Worm (Caenorhabditis elegans) whole organism, midembryonic: ENCODE data around the gene F29A7.3.

ENCODE experiments used
- T22C8.4 ChIP-seq: fragments of 200-800 bp; sonication (Bioruptor generic); IDR thresholded peaks from 2 replicates; pipeline ENCODE4 v1.3.6; 2022; ENCODE audit warnings: missing genetic modification characterization, missing compliant biosample characterization
- cog-1 ChIP-seq: sonication (generic microtip); optimal IDR thresholded peaks from 2 replicates; lab custom pipeline; 2016; ENCODE audit warnings: missing genetic modification characterization, missing compliant biosample characterization
- flt-1 ChIP-seq: fragments of 200-800 bp; sonication (Bioruptor generic); IDR thresholded peaks from 2 replicates; pipeline ENCODE4 v1.3.6; 2022; ENCODE audit warnings: missing genetic modification characterization, missing compliant biosample characterization
- klf-2 ChIP-seq: fragments of 200-800 bp; sonication (Bioruptor generic); conservative IDR thresholded peaks from 2 replicates; pipeline ENCODE4 v1.3.6; 2022; ENCODE audit warnings: missing genetic modification reagents, missing genetic modification characterization, missing compliant biosample characterization
- med-1 ChIP-seq: sonication (generic microtip); optimal IDR thresholded peaks from 2 replicates; lab custom pipeline; 2017; ENCODE audit warnings: missing genetic modification characterization, mild to moderate bottlenecking, missing compliant biosample characterization, antibody characterized with exemption, missing genetic modification reagents; ENCODE audit not compliant: insufficient read depth
- ref-1 ChIP-seq: fragments of 200-800 bp; sonication (Bioruptor generic); conservative IDR thresholded peaks from 2 replicates; pipeline ENCODE4 v1.3.6; 2022; ENCODE audit warnings: missing genetic modification reagents, missing genetic modification characterization, missing compliant biosample characterization
- tab-1 ChIP-seq: fragments of 200-800 bp; sonication (Bioruptor generic); IDR thresholded peaks from 2 replicates; pipeline ENCODE4 v1.3.6; 2022; ENCODE audit warnings: missing genetic modification characterization, missing compliant biosample characterization
- ztf-23 ChIP-seq: fragments of 200-800 bp; sonication (Bioruptor generic); IDR thresholded peaks from 2 replicates; pipeline ENCODE4 v1.3.6; 2022; ENCODE audit warnings: missing genetic modification reagents, missing genetic modification characterization, missing compliant biosample characterization
- ztf-29 ChIP-seq: fragments of 200-800 bp; sonication (Bioruptor generic); IDR thresholded peaks from 2 replicates; pipeline ENCODE4 v1.3.6; 2022; ENCODE audit warnings: missing genetic modification reagents, missing genetic modification characterization, missing compliant biosample characterization

The F29A7.3 gene

ce11 chrII:2800550-2801233 lies 47.6 kb downstream of the F29A7.3 start, which contains the start of gene nhr-119:
Gene nhr-119, minus strand, starts transcription at chrII:2800600.
- TF ChIP-seq cog-1 (tag; lab: Kevin White, UChicago) (peak; percentile 10), T22C8.4 (no peak)

- TF ChIP-seq ref-1 (GFP tag; lab: Robert Waterston, UW) (no peak), T22C8.4 (no peak), klf-2 (GFP tag; lab: Robert Waterston, UW) (no peak), ztf-23 (GFP tag; lab: Robert Waterston, UW) (no peak), flt-1 (GFP tag; lab: Robert Waterston, UW) (no peak), tab-1 (GFP tag; lab: Robert Waterston, UW) (no peak)
These were observed 48.7 kb downstream of the F29A7.3 start for ce11 chrII:2801764-2802163.

- TF ChIP-seq ref-1 (GFP tag; lab: Robert Waterston, UW) (no peak), tab-1 (GFP tag; lab: Robert Waterston, UW) (no peak), klf-2 (GFP tag; lab: Robert Waterston, UW) (no peak), med-1 (GFP tag; lab: Kevin White, UChicago) (no peak), ztf-29 (GFP tag; lab: Robert Waterston, UW) (no peak), T22C8.4 (no peak), cog-1 (tag; lab: Kevin White, UChicago) (no peak), flt-1 (GFP tag; lab: Robert Waterston, UW) (no peak), ztf-23 (GFP tag; lab: Robert Waterston, UW) (no peak)
These were observed 49.9 kb downstream of the F29A7.3 start for ce11 chrII:2802804-2803586.
